Worm (Caenorhabditis elegans) whole organism, young adult: ENCODE results near the gene Y66C5A.1.

ENCODE experiments used
- C17E4.6 ChIP-seq: fragments of 200-800 bp; sonication (Bioruptor generic); IDR thresholded peaks from 2 replicates; pipeline ENCODE4 v1.3.6; 2022; ENCODE audit warnings: missing genetic modification reagents, missing genetic modification characterization, missing compliant biosample characterization
- D2030.7 ChIP-seq: fragments of 200-800 bp; sonication (Bioruptor generic); IDR thresholded peaks from 2 replicates; pipeline ENCODE4 v1.3.6; 2022; ENCODE audit warnings: missing genetic modification reagents, missing genetic modification characterization, missing compliant biosample characterization
- F10E7.11 ChIP-seq: sonication (generic microtip); optimal IDR thresholded peaks from 2 replicates; lab custom pipeline; 2017; ENCODE audit warnings: mild to moderate bottlenecking, missing genetic modification characterization, moderate library complexity, missing compliant biosample characterization
- F55B11.4 ChIP-seq: sonication (generic microtip); optimal IDR thresholded peaks from 2 replicates; lab custom pipeline; 2016; ENCODE audit warnings: missing compliant biosample characterization, missing genetic modification characterization, borderline replicate concordance; ENCODE audit not compliant: insufficient read depth
- F57A8.1 ChIP-seq: fragments of 200-800 bp; sonication (Bioruptor generic); optimal IDR thresholded peaks from 2 replicates; lab custom pipeline; 2018; ENCODE audit warnings: mild to moderate bottlenecking, missing genetic modification characterization, moderate library complexity, missing compliant biosample characterization
- K12H6.12 ChIP-seq: fragments of 200-800 bp; sonication (Bioruptor generic); optimal IDR thresholded peaks from 2 replicates; lab custom pipeline; 2018; ENCODE audit warnings: mild to moderate bottlenecking, missing genetic modification characterization, missing compliant biosample characterization
- Y56A3A.18 ChIP-seq: fragments of 200-800 bp; sonication (Bioruptor generic); IDR thresholded peaks from 2 replicates; pipeline ENCODE4 v1.3.6; 2022; ENCODE audit warnings: missing genetic modification reagents, missing genetic modification characterization, missing compliant biosample characterization
- Y67H2A.10 ChIP-seq: fragments of 200-800 bp; sonication (Bioruptor generic); conservative IDR thresholded peaks from 2 replicates; pipeline ENCODE4 v1.3.6; 2022; ENCODE audit warnings: missing genetic modification reagents, missing genetic modification characterization, missing compliant biosample characterization
- akir-1 ChIP-seq: fragments of 200-800 bp; sonication (Bioruptor generic); optimal IDR thresholded peaks from 2 replicates; lab custom pipeline; 2018; ENCODE audit warnings: mild to moderate bottlenecking, missing genetic modification characterization, moderate library complexity, missing compliant biosample characterization
- aptf-2 ChIP-seq: fragments of 200-800 bp; sonication (Bioruptor generic); conservative IDR thresholded peaks from 2 replicates; pipeline ENCODE4 v1.3.6; 2022; ENCODE audit warnings: missing genetic modification reagents, missing genetic modification characterization, missing compliant biosample characterization
- aptf-3 ChIP-seq: fragments of 200-800 bp; sonication (Bioruptor generic); IDR thresholded peaks from 2 replicates; pipeline ENCODE4 v1.3.6; 2022; ENCODE audit warnings: missing genetic modification characterization, missing compliant biosample characterization
- atf-7 ChIP-seq: sonication (generic microtip); optimal IDR thresholded peaks from 2 replicates; lab custom pipeline; 2017; ENCODE audit warnings: mild to moderate bottlenecking, missing genetic modification characterization, missing compliant biosample characterization
- bed-1 ChIP-seq: fragments of 200-800 bp; sonication (Bioruptor generic); IDR thresholded peaks from 2 replicates; pipeline ENCODE4 v1.3.6; 2022; ENCODE audit warnings: missing genetic modification reagents, missing genetic modification characterization, missing compliant biosample characterization
- bed-2 ChIP-seq: fragments of 200-800 bp; sonication (Bioruptor generic); IDR thresholded peaks from 2 replicates; pipeline ENCODE4 v1.3.6; 2022; ENCODE audit warnings: missing genetic modification reagents, missing genetic modification characterization, missing compliant biosample characterization
- ccch-3 ChIP-seq: fragments of 200-800 bp; sonication (Bioruptor generic); optimal IDR thresholded peaks from 2 replicates; lab custom pipeline; 2018; ENCODE audit warnings: mild to moderate bottlenecking, missing genetic modification characterization, missing compliant biosample characterization
- cebp-2 ChIP-seq: fragments of 200-800 bp; sonication (Bioruptor generic); IDR thresholded peaks from 2 replicates; pipeline ENCODE4 v1.3.6; 2022; ENCODE audit warnings: missing genetic modification characterization, missing compliant biosample characterization
- ceh-100 ChIP-seq: fragments of 200-800 bp; sonication (Bioruptor generic); IDR thresholded peaks from 2 replicates; pipeline ENCODE4 v1.3.6; 2022; ENCODE audit warnings: missing genetic modification reagents, missing genetic modification characterization, missing compliant biosample characterization
- ceh-40 ChIP-seq: fragments of 200-800 bp; sonication (Bioruptor generic); IDR thresholded peaks from 2 replicates; pipeline ENCODE4 v1.3.6; 2022; ENCODE audit warnings: missing genetic modification characterization, missing compliant biosample characterization
- ceh-58 ChIP-seq: fragments of 200-800 bp; sonication (Bioruptor generic); IDR thresholded peaks from 2 replicates; pipeline ENCODE4 v1.3.6; 2022; ENCODE audit warnings: missing genetic modification characterization, missing compliant biosample characterization
- ceh-79 ChIP-seq: sonication (generic microtip); optimal IDR thresholded peaks from 2 replicates; lab custom pipeline; 2017; ENCODE audit warnings: mild to moderate bottlenecking, missing genetic modification characterization, missing compliant biosample characterization
- die-1 ChIP-seq: sonication (generic microtip); optimal IDR thresholded peaks from 2 replicates; lab custom pipeline; 2016; ENCODE audit warnings: missing genotype, mild to moderate bottlenecking, missing genetic modification characterization, missing compliant biosample characterization
- dox-1 ChIP-seq: fragments of 200-800 bp; sonication (Bioruptor generic); IDR thresholded peaks from 2 replicates; pipeline ENCODE4 v1.3.6; 2022; ENCODE audit warnings: missing genetic modification reagents, missing genetic modification characterization, missing compliant biosample characterization
- ets-4 ChIP-seq: fragments of 200-800 bp; sonication (Bioruptor generic); optimal IDR thresholded peaks from 2 replicates; lab custom pipeline; 2018; ENCODE audit warnings: mild to moderate bottlenecking, missing genetic modification characterization, missing compliant biosample characterization
- gei-17 ChIP-seq: fragments of 200-800 bp; sonication (Bioruptor generic); optimal IDR thresholded peaks from 2 replicates; lab custom pipeline; 2018; ENCODE audit warnings: mild to moderate bottlenecking, missing genetic modification characterization, missing compliant biosample characterization
- hlh-12 ChIP-seq: sonication (generic microtip); optimal IDR thresholded peaks from 2 replicates; lab custom pipeline; 2016; ENCODE audit warnings: missing genetic modification characterization, missing compliant biosample characterization
- hlh-26 ChIP-seq: fragments of 200-800 bp; sonication (Bioruptor generic); conservative IDR thresholded peaks from 2 replicates; pipeline ENCODE4 v1.3.6; 2022; ENCODE audit warnings: missing genetic modification reagents, missing genetic modification characterization, missing compliant biosample characterization
- hmg-20 ChIP-seq: fragments of 200-800 bp; sonication (Bioruptor generic); IDR thresholded peaks from 2 replicates; pipeline ENCODE4 v1.3.6; 2022; ENCODE audit warnings: missing genetic modification reagents, missing genetic modification characterization, missing compliant biosample characterization
- hrde-1 ChIP-seq: sonication (generic microtip); optimal IDR thresholded peaks from 2 replicates; lab custom pipeline; 2016; ENCODE audit warnings: missing genetic modification characterization, mild to moderate bottlenecking, missing compliant biosample characterization, moderate library complexity, missing genotype, missing genetic modification reagents, borderline replicate concordance
- lin-26 ChIP-seq: fragments of 200-800 bp; sonication (Bioruptor generic); IDR thresholded peaks from 2 replicates; pipeline ENCODE4 v1.3.6; 2022; ENCODE audit warnings: missing genetic modification reagents, missing genetic modification characterization, missing compliant biosample characterization
- lin-40 ChIP-seq: sonication (generic microtip); optimal IDR thresholded peaks from 2 replicates; lab custom pipeline; 2016; ENCODE audit warnings: missing genetic modification characterization, mild to moderate bottlenecking, missing compliant biosample characterization, missing genotype, missing genetic modification reagents
- lir-1 ChIP-seq: fragments of 200-800 bp; sonication (Bioruptor generic); conservative IDR thresholded peaks from 2 replicates; pipeline ENCODE4 v1.3.6; 2022; ENCODE audit warnings: missing genetic modification reagents, missing genetic modification characterization, missing compliant biosample characterization
- lsl-1 ChIP-seq: fragments of 200-800 bp; sonication (Bioruptor generic); optimal IDR thresholded peaks from 2 replicates; lab custom pipeline; 2018; ENCODE audit warnings: mild to moderate bottlenecking, missing genetic modification characterization, moderate library complexity, missing compliant biosample characterization
- madf-6 ChIP-seq: fragments of 200-800 bp; sonication (Bioruptor generic); IDR thresholded peaks from 2 replicates; pipeline ENCODE4 v1.3.6; 2022; ENCODE audit warnings: missing genetic modification reagents, missing genetic modification characterization, missing compliant biosample characterization
- mcd-1 ChIP-seq: fragments of 200-800 bp; sonication (Bioruptor generic); IDR thresholded peaks from 2 replicates; pipeline ENCODE4 v1.3.6; 2022; ENCODE audit warnings: missing genetic modification reagents, missing genetic modification characterization, missing compliant biosample characterization
- mel-28 ChIP-seq: sonication (generic microtip); optimal IDR thresholded peaks from 2 replicates; lab custom pipeline; 2016; ENCODE audit warnings: borderline replicate concordance, mild to moderate bottlenecking, missing genetic modification characterization, missing compliant biosample characterization
- mes-4 ChIP-seq: sonication (generic microtip); optimal IDR thresholded peaks from 2 replicates; lab custom pipeline; 2016; ENCODE audit warnings: missing genotype, missing genetic modification characterization, missing compliant biosample characterization
- nfya-2 ChIP-seq: fragments of 200-800 bp; sonication (Bioruptor generic); IDR thresholded peaks from 2 replicates; pipeline ENCODE4 v1.3.6; 2022; ENCODE audit warnings: missing genetic modification reagents, missing genetic modification characterization, missing compliant biosample characterization
- nfyb-1 ChIP-seq: fragments of 200-800 bp; sonication (Bioruptor generic); IDR thresholded peaks from 2 replicates; pipeline ENCODE4 v1.3.6; 2022; ENCODE audit warnings: missing genetic modification reagents, missing genetic modification characterization, missing compliant biosample characterization
- nhr-179 ChIP-seq: sonication (generic microtip); optimal IDR thresholded peaks from 2 replicates; lab custom pipeline; 2016; ENCODE audit warnings: mild to moderate bottlenecking, missing genetic modification characterization, missing compliant biosample characterization
- nhr-80 ChIP-seq: sonication (generic microtip); optimal IDR thresholded peaks from 2 replicates; lab custom pipeline; 2016; ENCODE audit warnings: missing genetic modification characterization, missing compliant biosample characterization
- nhr-90 ChIP-seq: sonication (generic microtip); optimal IDR thresholded peaks from 2 replicates; lab custom pipeline; 2016; ENCODE audit warnings: missing genotype, mild to moderate bottlenecking, missing genetic modification characterization, missing compliant biosample characterization
- snpc-1.1 ChIP-seq: sonication (generic microtip); optimal IDR thresholded peaks from 2 replicates; lab custom pipeline; 2017; ENCODE audit warnings: missing genetic modification characterization, mild to moderate bottlenecking, missing compliant biosample characterization, antibody characterized with exemption, moderate library complexity, missing genotype, missing genetic modification reagents; ENCODE audit not compliant: insufficient read depth
- snpc-4 ChIP-seq, 5 experiments: fragments of 150-350 bp in 1 of 5; sonication (generic microtip) in 4 of 5; optimal IDR thresholded peaks; 2 replicates each; lab custom pipeline; 2014 to 2018; ENCODE audit warnings: missing genetic modification characterization in 5 of 5, missing biosample characterization in 3 of 5, antibody characterized with exemption in 2 of 5, mild to moderate bottlenecking in 2 of 5, missing compliant biosample characterization in 2 of 5, missing genotype in 2 of 5, moderate library complexity in 2 of 5, missing genetic modification reagents in 1 of 5
- somi-1 ChIP-seq: fragments of 200-800 bp; sonication (Bioruptor generic); optimal IDR thresholded peaks from 2 replicates; lab custom pipeline; 2018; ENCODE audit warnings: mild to moderate bottlenecking, missing genetic modification characterization, missing compliant biosample characterization
- tbx-9 ChIP-seq: sonication (generic microtip); optimal IDR thresholded peaks from 2 replicates; lab custom pipeline; 2016; ENCODE audit warnings: borderline replicate concordance, missing genetic modification characterization, inconsistent platforms, missing compliant biosample characterization
- tlf-1 ChIP-seq: fragments of 200-800 bp; sonication (Bioruptor generic); optimal IDR thresholded peaks from 2 replicates; lab custom pipeline; 2018; ENCODE audit warnings: mild to moderate bottlenecking, missing genetic modification characterization, missing compliant biosample characterization
- ztf-18 ChIP-seq: sonication (generic microtip); optimal IDR thresholded peaks from 2 replicates; lab custom pipeline; 2016; ENCODE audit warnings: missing genotype, mild to moderate bottlenecking, missing genetic modification characterization, missing compliant biosample characterization
- ztf-26 ChIP-seq: sonication (generic microtip); optimal IDR thresholded peaks from 2 replicates; lab custom pipeline; 2017; ENCODE audit warnings: missing genetic modification characterization, missing compliant biosample characterization

The Y66C5A.1 gene

DNA sequence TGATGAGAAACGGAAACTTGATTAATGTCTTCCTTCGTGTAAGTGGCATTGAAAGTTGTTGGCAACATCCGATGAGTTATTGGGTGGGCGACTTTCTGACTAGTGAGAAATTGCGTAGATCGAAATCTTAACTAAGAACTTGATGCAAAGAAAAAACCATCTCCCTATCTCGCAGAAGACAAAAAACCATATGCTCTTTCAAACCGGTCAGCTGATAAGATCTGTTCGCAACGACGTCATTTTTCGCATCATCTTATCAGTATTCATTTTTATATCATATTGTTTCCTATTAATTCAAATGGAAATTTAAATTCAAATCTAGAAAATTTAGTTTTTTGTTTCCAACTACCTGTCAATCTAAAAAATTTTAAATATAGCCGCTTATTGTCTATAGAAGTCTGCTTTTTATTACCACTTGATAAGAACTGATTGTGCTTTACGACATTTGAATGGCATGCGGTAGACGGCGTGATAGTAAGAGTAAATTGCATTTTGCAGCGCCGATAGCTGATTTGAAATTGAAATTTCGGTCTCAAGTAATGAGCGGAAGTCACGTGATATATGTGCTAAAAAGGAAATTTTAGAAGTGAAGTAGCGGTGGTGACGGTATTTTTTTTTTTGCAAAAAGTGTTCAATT is 45.2 kb upstream of the Y66C5A.1 start (continued):
- no peak for TF ChIP-seq aptf-2 (GFP tag; lab: Robert Waterston, UW)
- no peak for TF ChIP-seq F10E7.11 (tag; lab: Kevin White, UChicago)
- TF ChIP-seq K12H6.12 (tag; lab: Kevin White, UChicago) = no peak
- no peak for TF ChIP-seq ztf-18 (tag; lab: Kevin White, UChicago)
- TF ChIP-seq nfya-2 (GFP tag; lab: Robert Waterston, UW) = no peak
- TF ChIP-seq D2030.7 (GFP tag; lab: Robert Waterston, UW) = no peak
- TF ChIP-seq lir-1 (GFP tag; lab: Robert Waterston, UW) = no peak
- TF ChIP-seq ceh-58 (GFP tag; lab: Robert Waterston, UW) = no peak
- peak; percentile 92 for TF ChIP-seq atf-7 (tag; lab: Kevin White, UChicago)
- no peak for TF ChIP-seq Y56A3A.18 (GFP tag; lab: Robert Waterston, UW)
- peak; percentile 97 for TF ChIP-seq nhr-80 (tag; lab: Kevin White, UChicago)
- no peak for TF ChIP-seq Y67H2A.10 (GFP tag; lab: Robert Waterston, UW)
- no peak for TF ChIP-seq madf-6 (GFP tag; lab: Robert Waterston, UW)
- no peak for TF ChIP-seq cebp-2 (GFP tag; lab: Robert Waterston, UW)
- TF ChIP-seq lin-40 (tag; lab: Kevin White, UChicago) = peak; percentile 69
- no peak for TF ChIP-seq hmg-20 (GFP tag; lab: Robert Waterston, UW)
- TF ChIP-seq snpc-4 (GFP tag; optimal IDR thresholded peaks at IDR 0.05; lab: Kevin White, UChicago) = no peak
- peak in 3 of 4 experiments; percentile 0 to 42 (median 28) for TF ChIP-seq snpc-4 (tag; optimal IDR thresholded peaks at IDR 0.05; lab: Kevin White, UChicago)
- TF ChIP-seq ztf-26 (tag; lab: Kevin White, UChicago) = no peak
- peak; percentile 72 for TF ChIP-seq tlf-1 (GFP tag; lab: Kevin White, UChicago)
- no peak for TF ChIP-seq nfyb-1 (GFP tag; lab: Robert Waterston, UW)
- TF ChIP-seq tbx-9 (tag; lab: Kevin White, UChicago) = no peak
- no peak for TF ChIP-seq nhr-179 (tag; lab: Kevin White, UChicago)
- TF ChIP-seq C17E4.6 (GFP tag; lab: Robert Waterston, UW) = no peak
- no peak for TF ChIP-seq mes-4 (tag; lab: Kevin White, UChicago)
- TF ChIP-seq nhr-90 = peak; percentile 40
- no peak for TF ChIP-seq die-1 (tag; lab: Kevin White, UChicago)
- no peak for TF ChIP-seq ceh-100 (GFP tag; lab: Robert Waterston, UW)
- TF ChIP-seq gei-17 (GFP tag; lab: Kevin White, UChicago) = peak; percentile 19
- no peak for TF ChIP-seq lin-26 (GFP tag; lab: Robert Waterston, UW)
- no peak for TF ChIP-seq hlh-26 (GFP tag; lab: Robert Waterston, UW)
- no peak for TF ChIP-seq ceh-79 (tag; lab: Kevin White, UChicago)
- TF ChIP-seq ccch-3 (GFP tag; lab: Kevin White, UChicago) = no peak
- no peak for TF ChIP-seq bed-2 (GFP tag; lab: Robert Waterston, UW)
- TF ChIP-seq somi-1 (GFP tag; lab: Kevin White, UChicago) = no peak
- TF ChIP-seq F55B11.4 = no peak
- no peak for TF ChIP-seq F57A8.1 (GFP tag; lab: Kevin White, UChicago)
- no peak for TF ChIP-seq hlh-12 (tag; lab: Kevin White, UChicago)
- no peak for TF ChIP-seq aptf-3 (GFP tag; lab: Robert Waterston, UW)
- no peak for TF ChIP-seq mcd-1 (GFP tag; lab: Robert Waterston, UW)
- no peak for TF ChIP-seq mel-28 (tag; lab: Kevin White, UChicago)
- TF ChIP-seq bed-1 (GFP tag; lab: Robert Waterston, UW) = no peak
- no peak for TF ChIP-seq lsl-1 (GFP tag; lab: Kevin White, UChicago)
- TF ChIP-seq akir-1 = no peak
- TF ChIP-seq ets-4 = no peak
- TF ChIP-seq snpc-1.1 = no peak
- TF ChIP-seq hrde-1 (tag; lab: Kevin White, UChicago) = no peak
- TF ChIP-seq dox-1 (GFP tag; lab: Robert Waterston, UW) = no peak
- no peak for TF ChIP-seq ceh-40 (GFP tag; lab: Robert Waterston, UW)
